Worm (Caenorhabditis elegans) whole organism, L1 larva: Measurements from ENCODE around the gene M162.15.

ENCODE experiments used
- Y116A8C.19 ChIP-seq: sonication (generic microtip); optimal IDR thresholded peaks from 2 replicates; lab custom pipeline; 2016; ENCODE audit warnings: missing compliant biosample characterization, missing genetic modification characterization, borderline replicate concordance
- blmp-1 ChIP-seq: fragments of 150-350 bp; optimal IDR thresholded peaks from 2 replicates; lab custom pipeline; 2014; ENCODE audit warnings: missing biosample characterization, missing genetic modification characterization
- egl-27 ChIP-seq, 2 experiments: fragments of 150-350 bp in 1 of 2; sonication (generic microtip); optimal IDR thresholded peaks; 3 replicates each; lab custom pipeline; 2017 to 2018; ENCODE audit warnings: missing biosample characterization in 2 of 2, missing genetic modification characterization in 2 of 2, missing genetic modification reagents in 2 of 2
- nhr-11 ChIP-seq: fragments of 150-350 bp; optimal IDR thresholded peaks from 2 replicates; lab custom pipeline; 2014; ENCODE audit warnings: missing biosample characterization, missing genetic modification characterization
- nhr-12 ChIP-seq: sonication (generic microtip); optimal IDR thresholded peaks from 2 replicates; lab custom pipeline; 2017; ENCODE audit warnings: missing biosample characterization, missing genetic modification characterization
- snpc-4 ChIP-seq: fragments of 150-350 bp; optimal IDR thresholded peaks from 2 replicates; lab custom pipeline; 2014; ENCODE audit warnings: missing biosample characterization, missing genetic modification characterization
- ztf-11 ChIP-seq, 2 experiments: sonication (generic microtip); optimal IDR thresholded peaks; 2 replicates each; lab custom pipeline; 2016 to 2017; ENCODE audit warnings: missing genetic modification characterization in 2 of 2, missing biosample characterization in 1 of 2, missing compliant biosample characterization in 1 of 2

- TF ChIP-seq snpc-4 (no peak), Y116A8C.19 (tag; lab: Kevin White, UChicago) (no peak), egl-27 (tag; optimal IDR thresholded peaks at IDR 0.05; lab: Kevin White, UChicago) (no peak), nhr-11 (tag; lab: Kevin White, UChicago) (no peak), ztf-11 (tag; optimal IDR thresholded peaks at IDR 0.05; lab: Kevin White, UChicago) (no peak), nhr-12 (no peak), blmp-1 (no peak)
Observed at ce11 chrV:19759282-19759681, 12.3 kb downstream of the M162.15 start.
